Worm (Caenorhabditis elegans): ENCODE data around the gene spp-8.
A peak's percentile ranks its signal among the peaks of the same experiment; 100 is the strongest.

The spp-8 gene

ce11 chrIV:8481308-8481707 is at the start of gene spp-8:
TSS of gene spp-8 (plus strand) at chrIV:8481664.
- TF ChIP-seq peb-1 (tag; optimal IDR thresholded peaks at IDR 0.05) (no peak), F13H6.1 (tag; optimal IDR thresholded peaks at IDR 0.05) (no peak), lin-13 (GFP tag; optimal IDR thresholded peaks at IDR 0.05) (no peak), unc-39 (tag; optimal IDR thresholded peaks at IDR 0.05) (no peak), mbf-1 (tag; optimal IDR thresholded peaks at IDR 0.05) (no peak), ama-1 (optimal IDR thresholded peaks at IDR 0.05) (no peak), sma-3 (GFP tag; optimal IDR thresholded peaks at IDR 0.05) (peak; percentile 5), C34F6.9 (tag; optimal IDR thresholded peaks at IDR 0.05) (no peak), crh-2 (tag; optimal IDR thresholded peaks at IDR 0.05) (peak; percentile 81), unc-55 (GFP tag; optimal IDR thresholded peaks at IDR 0.05) (no peak), lin-39 (tag; optimal IDR thresholded peaks at IDR 0.05) (no peak), Y55F3AM.14 (GFP tag; optimal IDR thresholded peaks at IDR 0.05) (no peak), nhr-129 (tag; optimal IDR thresholded peaks at IDR 0.05) (no peak), snpc-4 (tag; optimal IDR thresholded peaks at IDR 0.05) (no peak), nhr-10 (tag; optimal IDR thresholded peaks at IDR 0.05) (no peak), lin-11 (tag; optimal IDR thresholded peaks at IDR 0.05) (no peak), mdl-1 (tag; optimal IDR thresholded peaks at IDR 0.05) (peak in 1 of 2 experiments; percentile 43), gmeb-1 (tag; optimal IDR thresholded peaks at IDR 0.05) (peak; percentile 40), ZK546.5 (tag; optimal IDR thresholded peaks at IDR 0.05) (no peak), nhr-12 (tag; optimal IDR thresholded peaks at IDR 0.05) (no peak), R02D3.7 (tag; optimal IDR thresholded peaks at IDR 0.05) (no peak), lsy-2 (tag; optimal IDR thresholded peaks at IDR 0.05) (no peak), elt-3 (tag; optimal IDR thresholded peaks at IDR 0.05) (no peak), skn-1 (tag; optimal IDR thresholded peaks at IDR 0.05) (peak; percentile 41), ztf-11 (tag; optimal IDR thresholded peaks at IDR 0.05) (no peak), nhr-23 (tag; optimal IDR thresholded peaks at IDR 0.05) (no peak), sma-9 (GFP tag; optimal IDR thresholded peaks at IDR 0.05) (peak; percentile 55), sma-9 (tag; optimal IDR thresholded peaks at IDR 0.05) (no peak), elt-1 (tag; optimal IDR thresholded peaks at IDR 0.05) (no peak), ceh-16 (tag; optimal IDR thresholded peaks at IDR 0.05) (no peak), blmp-1 (tag; optimal IDR thresholded peaks at IDR 0.05; ENCODE audit: insufficient read depth) (no peak), nhr-237 (tag; optimal IDR thresholded peaks at IDR 0.05) (no peak), nhr-6 (tag; optimal IDR thresholded peaks at IDR 0.05) (no peak), nhr-21 (tag; optimal IDR thresholded peaks at IDR 0.05) (no peak), ztf-4 (tag; optimal IDR thresholded peaks at IDR 0.05) (no peak), fos-1 (tag; optimal IDR thresholded peaks at IDR 0.05) (peak; percentile 78), sem-4 (tag; optimal IDR thresholded peaks at IDR 0.05) (no peak), unc-62 (GFP tag; optimal IDR thresholded peaks at IDR 0.05) (no peak), aly-2 (tag; optimal IDR thresholded peaks at IDR 0.05) (no peak)

- peak; percentile 99 for TF ChIP-seq unc-55 (GFP tag; optimal IDR thresholded peaks at IDR 0.05)
- no peak for TF ChIP-seq skn-1 (tag; optimal IDR thresholded peaks at IDR 0.05)
- TF ChIP-seq unc-39 (tag; optimal IDR thresholded peaks at IDR 0.05) = no peak
- TF ChIP-seq mdl-1 (tag; optimal IDR thresholded peaks at IDR 0.05) = peak; percentile 81 to 94
- TF ChIP-seq sma-3 (GFP tag; optimal IDR thresholded peaks at IDR 0.05) = peak; percentile 94
- peak; percentile 98 to 100 for TF ChIP-seq lsy-2 (tag; optimal IDR thresholded peaks at IDR 0.05)
- TF ChIP-seq C34F6.9 (tag; optimal IDR thresholded peaks at IDR 0.05) = peak; percentile 98
- peak; percentile 88 for TF ChIP-seq F13H6.1 (tag; optimal IDR thresholded peaks at IDR 0.05)
- peak; percentile 42 for TF ChIP-seq R02D3.7 (tag; optimal IDR thresholded peaks at IDR 0.05)
- TF ChIP-seq ZK546.5 (tag; optimal IDR thresholded peaks at IDR 0.05) = peak; percentile 87
- TF ChIP-seq ceh-82 (tag; optimal IDR thresholded peaks at IDR 0.05) = peak; percentile 90
- TF ChIP-seq zag-1 (tag; optimal IDR thresholded peaks at IDR 0.05) = peak; percentile 87
- peak; percentile 96 for TF ChIP-seq nhr-25 (tag; optimal IDR thresholded peaks at IDR 0.05)
- TF ChIP-seq ztf-1 (GFP tag; conservative IDR thresholded peaks at IDR 0.05) = no peak
- TF ChIP-seq ztf-11 (tag; optimal IDR thresholded peaks at IDR 0.05) = no peak
- no peak for TF ChIP-seq mbf-1 (tag; optimal IDR thresholded peaks at IDR 0.05)
- no peak for TF ChIP-seq dmd-4 (tag; optimal IDR thresholded peaks at IDR 0.05)
- peak; percentile 71 for TF ChIP-seq nhr-10 (tag; optimal IDR thresholded peaks at IDR 0.05)
- no peak for TF ChIP-seq nhr-23 (tag; optimal IDR thresholded peaks at IDR 0.05)
- TF ChIP-seq egl-27 (tag; optimal IDR thresholded peaks at IDR 0.05) = peak; percentile 80
- TF ChIP-seq nhr-11 (tag; optimal IDR thresholded peaks at IDR 0.05) = no peak
- TF ChIP-seq mab-5 (tag; optimal IDR thresholded peaks at IDR 0.05) = peak; percentile 82
- peak; percentile 93 for TF ChIP-seq sma-9 (GFP tag; optimal IDR thresholded peaks at IDR 0.05)
- no peak for TF ChIP-seq sma-9 (tag; optimal IDR thresholded peaks at IDR 0.05)
- TF ChIP-seq ceh-16 (tag; optimal IDR thresholded peaks at IDR 0.05) = peak; percentile 87
- peak; percentile 79 for TF ChIP-seq blmp-1 (tag; optimal IDR thresholded peaks at IDR 0.05; ENCODE audit: insufficient read depth)
- TF ChIP-seq nhr-129 (tag; optimal IDR thresholded peaks at IDR 0.05) = peak; percentile 96
- TF ChIP-seq lin-11 (tag; optimal IDR thresholded peaks at IDR 0.05) = peak; percentile 98
- TF ChIP-seq crh-2 (tag; optimal IDR thresholded peaks at IDR 0.05) = peak; percentile 97
- TF ChIP-seq nhr-6 (tag; optimal IDR thresholded peaks at IDR 0.05) = peak; percentile 89
- peak; percentile 88 for TF ChIP-seq gmeb-1 (tag; optimal IDR thresholded peaks at IDR 0.05)
- no peak for TF ChIP-seq elt-3 (tag; optimal IDR thresholded peaks at IDR 0.05)
- peak; percentile 83 for TF ChIP-seq Y55F3AM.14 (GFP tag; optimal IDR thresholded peaks at IDR 0.05)
- TF ChIP-seq alr-1 (tag; optimal IDR thresholded peaks at IDR 0.05) = no peak
- peak; percentile 93 for TF ChIP-seq ztf-4 (tag; optimal IDR thresholded peaks at IDR 0.05)
- peak; percentile 95 for TF ChIP-seq lin-13 (GFP tag; optimal IDR thresholded peaks at IDR 0.05)
- TF ChIP-seq aly-2 (tag; optimal IDR thresholded peaks at IDR 0.05) = no peak
- peak; percentile 94 for TF ChIP-seq snpc-4 (tag; optimal IDR thresholded peaks at IDR 0.05)
- TF ChIP-seq unc-62 (GFP tag; optimal IDR thresholded peaks at IDR 0.05) = peak; percentile 43
- peak; percentile 91 for TF ChIP-seq fos-1 (tag; optimal IDR thresholded peaks at IDR 0.05)
- TF ChIP-seq ama-1 (optimal IDR thresholded peaks at IDR 0.05) = peak; percentile 91
- peak; percentile 96 for TF ChIP-seq nhr-21 (tag; optimal IDR thresholded peaks at IDR 0.05)
- no peak for TF ChIP-seq peb-1 (tag; optimal IDR thresholded peaks at IDR 0.05)
Observed at ce11 chrIV:8432709-8433108, 48.8 kb upstream of the spp-8 start, which contains the start of the genes T26A8.4 and pdtf-1. TSS of gene T26A8.4 (minus strand) at chrIV:8432893. TSS of gene pdtf-1 (plus strand) at chrIV:8433038.

All from whole organism, L2 larva.